Worm (Caenorhabditis elegans) whole organism, late embryonic: ENCODE measurements around the gene ecps-1.

Source experiments
- C08G9.2 ChIP-seq: sonication (generic microtip); optimal IDR thresholded peaks from 2 replicates; lab custom pipeline; 2016; ENCODE audit warnings: mild to moderate bottlenecking, missing genetic modification characterization, moderate library complexity, missing compliant biosample characterization
- F13H6.1 ChIP-seq: sonication (generic microtip); optimal IDR thresholded peaks from 2 replicates; lab custom pipeline; 2016; ENCODE audit warnings: missing genetic modification characterization, missing compliant biosample characterization
- K02D7.2 ChIP-seq: sonication (generic microtip); optimal IDR thresholded peaks from 2 replicates; lab custom pipeline; 2017; ENCODE audit warnings: mild to moderate bottlenecking, missing genetic modification characterization, missing compliant biosample characterization
- ama-1 ChIP-seq: fragments of 150-350 bp; optimal IDR thresholded peaks from 2 replicates; lab custom pipeline; 2014
- ceh-14 ChIP-seq: sonication (generic microtip); optimal IDR thresholded peaks from 2 replicates; lab custom pipeline; 2016; ENCODE audit warnings: missing genotype, missing genetic modification characterization, missing compliant biosample characterization
- ceh-18 ChIP-seq: sonication (generic microtip); optimal IDR thresholded peaks from 2 replicates; lab custom pipeline; 2016; ENCODE audit warnings: missing genetic modification characterization, missing compliant biosample characterization
- ceh-19 ChIP-seq: fragments of 200-800 bp; sonication (Bioruptor generic); optimal IDR thresholded peaks from 2 replicates; lab custom pipeline; 2018; ENCODE audit warnings: mild to moderate bottlenecking, missing genetic modification characterization, missing compliant biosample characterization
- ceh-2 ChIP-seq: sonication (generic microtip); optimal IDR thresholded peaks from 2 replicates; lab custom pipeline; 2016; ENCODE audit warnings: missing genotype, missing genetic modification characterization, missing compliant biosample characterization
- ceh-22 ChIP-seq: sonication (generic microtip); optimal IDR thresholded peaks from 2 replicates; lab custom pipeline; 2017; ENCODE audit warnings: missing biosample characterization, missing genetic modification characterization
- ceh-24 ChIP-seq: sonication (generic microtip); optimal IDR thresholded peaks from 2 replicates; lab custom pipeline; 2016; ENCODE audit warnings: mild to moderate bottlenecking, missing genetic modification characterization, missing compliant biosample characterization
- ceh-30 ChIP-seq: fragments of 150-350 bp; optimal IDR thresholded peaks from 2 replicates; lab custom pipeline; 2014; ENCODE audit warnings: missing biosample characterization, missing genetic modification characterization
- ceh-31 ChIP-seq: sonication (generic microtip); optimal IDR thresholded peaks from 2 replicates; lab custom pipeline; 2016; ENCODE audit warnings: missing genetic modification characterization, missing compliant biosample characterization
- ceh-9 ChIP-seq: sonication (generic microtip); optimal IDR thresholded peaks from 2 replicates; lab custom pipeline; 2016; ENCODE audit warnings: mild to moderate bottlenecking, missing genetic modification characterization, inconsistent platforms, missing compliant biosample characterization
- dve-1 ChIP-seq: sonication (generic microtip); optimal IDR thresholded peaks from 2 replicates; lab custom pipeline; 2017; ENCODE audit warnings: antibody characterized with exemption, mild to moderate bottlenecking, missing genetic modification characterization, missing compliant biosample characterization
- elt-2 ChIP-seq: sonication (generic microtip); optimal IDR thresholded peaks from 2 replicates; lab custom pipeline; 2016; ENCODE audit warnings: missing genetic modification reagents, missing genetic modification characterization, missing compliant biosample characterization
- elt-4 ChIP-seq: sonication (generic microtip); optimal IDR thresholded peaks from 2 replicates; lab custom pipeline; 2016; ENCODE audit warnings: missing genetic modification characterization, missing compliant biosample characterization
- eyg-1 ChIP-seq: sonication (generic microtip); optimal IDR thresholded peaks from 2 replicates; lab custom pipeline; 2016; ENCODE audit warnings: missing genotype, missing genetic modification characterization, missing compliant biosample characterization
- fax-1 ChIP-seq: sonication (generic microtip); optimal IDR thresholded peaks from 2 replicates; lab custom pipeline; 2016; ENCODE audit warnings: missing genotype, missing genetic modification characterization, missing compliant biosample characterization
- fkh-10 ChIP-seq: fragments of 150-350 bp; optimal IDR thresholded peaks from 2 replicates; lab custom pipeline; 2014; ENCODE audit warnings: missing biosample characterization, missing genetic modification reagents, missing genetic modification characterization
- hlh-13 ChIP-seq: fragments of 200-800 bp; sonication (Bioruptor generic); optimal IDR thresholded peaks from 2 replicates; lab custom pipeline; 2018; ENCODE audit warnings: mild to moderate bottlenecking, missing genetic modification characterization, missing compliant biosample characterization
- hlh-15 ChIP-seq: sonication (generic microtip); optimal IDR thresholded peaks from 2 replicates; lab custom pipeline; 2016; ENCODE audit warnings: missing genetic modification characterization, missing compliant biosample characterization
- hlh-6 ChIP-seq: sonication (generic microtip); optimal IDR thresholded peaks from 2 replicates; lab custom pipeline; 2016; ENCODE audit warnings: missing genotype, missing genetic modification characterization, missing compliant biosample characterization
- lim-6 ChIP-seq: sonication (generic microtip); optimal IDR thresholded peaks from 2 replicates; lab custom pipeline; 2016; ENCODE audit warnings: missing genetic modification characterization, missing compliant biosample characterization
- lin-11 ChIP-seq: fragments of 200-800 bp; sonication (Bioruptor generic); optimal IDR thresholded peaks from 2 replicates; lab custom pipeline; 2018; ENCODE audit warnings: mild to moderate bottlenecking, missing genetic modification characterization, missing compliant biosample characterization
- madf-2 ChIP-seq: sonication (generic microtip); optimal IDR thresholded peaks from 2 replicates; lab custom pipeline; 2017; ENCODE audit warnings: missing genetic modification characterization, missing compliant biosample characterization
- mec-3 ChIP-seq: sonication (generic microtip); optimal IDR thresholded peaks from 2 replicates; lab custom pipeline; 2016; ENCODE audit warnings: borderline replicate concordance, missing genetic modification characterization, missing compliant biosample characterization
- nfya-1 ChIP-seq: sonication (generic microtip); optimal IDR thresholded peaks from 2 replicates; lab custom pipeline; 2017; ENCODE audit warnings: missing genetic modification characterization, mild to moderate bottlenecking, missing compliant biosample characterization, antibody characterized with exemption, moderate library complexity
- nhr-11 ChIP-seq: fragments of 150-350 bp; optimal IDR thresholded peaks from 2 replicates; lab custom pipeline; 2014; ENCODE audit warnings: missing biosample characterization, missing genetic modification characterization
- pat-9 ChIP-seq: fragments of 200-800 bp; sonication (Bioruptor generic); optimal IDR thresholded peaks from 2 replicates; lab custom pipeline; 2018; ENCODE audit warnings: mild to moderate bottlenecking, missing genetic modification characterization, moderate library complexity, missing compliant biosample characterization
- pax-1 ChIP-seq: fragments of 150-350 bp; optimal IDR thresholded peaks from 2 replicates; lab custom pipeline; 2014; ENCODE audit warnings: missing biosample characterization, missing genetic modification characterization
- pqm-1 ChIP-seq: sonication (generic microtip); optimal IDR thresholded peaks from 2 replicates; lab custom pipeline; 2016; ENCODE audit warnings: missing genetic modification characterization, missing compliant biosample characterization
- pros-1 ChIP-seq: fragments of 150-350 bp; optimal IDR thresholded peaks from 2 replicates; lab custom pipeline; 2014; ENCODE audit warnings: missing biosample characterization, missing genetic modification reagents, missing genetic modification characterization
- ref-2 ChIP-seq: sonication (generic microtip); optimal IDR thresholded peaks from 2 replicates; lab custom pipeline; 2016; ENCODE audit warnings: missing genetic modification characterization, missing compliant biosample characterization
- sdc-2 ChIP-seq: sonication (generic microtip); optimal IDR thresholded peaks from 2 replicates; lab custom pipeline; 2016; ENCODE audit warnings: missing genotype, missing genetic modification characterization, missing compliant biosample characterization
- sox-2 ChIP-seq: fragments of 200-800 bp; sonication (Bioruptor generic); IDR thresholded peaks from 2 replicates; pipeline ENCODE4 v1.3.6; 2022; ENCODE audit warnings: missing genetic modification reagents, missing genetic modification characterization, missing compliant biosample characterization
- sox-4 ChIP-seq: sonication (generic microtip); optimal IDR thresholded peaks from 2 replicates; lab custom pipeline; 2017; ENCODE audit warnings: mild to moderate bottlenecking, missing genetic modification characterization, inconsistent platforms, missing compliant biosample characterization
- syd-9 ChIP-seq: sonication (generic microtip); optimal IDR thresholded peaks from 2 replicates; lab custom pipeline; 2016; ENCODE audit warnings: mild to moderate bottlenecking, missing genetic modification characterization, moderate library complexity, missing compliant biosample characterization
- tbx-7 ChIP-seq: sonication (generic microtip); optimal IDR thresholded peaks from 2 replicates; lab custom pipeline; 2016; ENCODE audit warnings: missing genotype, missing genetic modification characterization, missing compliant biosample characterization
- ttx-3 ChIP-seq: sonication (generic microtip); optimal IDR thresholded peaks from 2 replicates; lab custom pipeline; 2016; ENCODE audit warnings: missing genetic modification reagents, missing genetic modification characterization, missing compliant biosample characterization
- unc-3 ChIP-seq, 2 experiments: fragments of 200-800 bp in 1 of 2; sonication (Bioruptor generic) in 1 of 2; sonication (generic microtip) in 1 of 2; conservative IDR thresholded peaks in 1 of 2; optimal IDR thresholded peaks in 1 of 2; 2 replicates each; pipeline versions ENCODE4 v1.3.6 to Lab custom; 2016 to 2022; ENCODE audit warnings: missing compliant biosample characterization in 2 of 2, missing genetic modification characterization in 2 of 2, missing genetic modification reagents in 1 of 2
- unc-42 ChIP-seq: sonication (generic microtip); optimal IDR thresholded peaks from 2 replicates; lab custom pipeline; 2016; ENCODE audit warnings: missing genotype, missing genetic modification characterization, missing compliant biosample characterization
- unc-55 ChIP-seq: sonication (generic microtip); optimal IDR thresholded peaks from 2 replicates; lab custom pipeline; 2017; ENCODE audit warnings: missing biosample characterization, missing genetic modification reagents, missing genetic modification characterization
- zip-5 ChIP-seq: sonication (generic microtip); optimal IDR thresholded peaks from 2 replicates; lab custom pipeline; 2016; ENCODE audit warnings: missing genetic modification characterization, missing compliant biosample characterization

ecps-1 gene

ce11 chrIII:10461164-10461546, 804 bp upstream of the ecps-1 start, which contains the start of gene atx-2 (continued):
- peak; percentile 98 for TF ChIP-seq ceh-19
- peak; percentile 81 for TF ChIP-seq nhr-11 (tag; lab: Kevin White, UChicago)
- TF ChIP-seq pqm-1 (tag; lab: Kevin White, UChicago) = peak; percentile 92
- TF ChIP-seq eyg-1 (tag; lab: Kevin White, UChicago) = peak; percentile 98
- peak; percentile 48 for TF ChIP-seq unc-55
- TF ChIP-seq mec-3 (tag; lab: Kevin White, UChicago) = peak; percentile 96
- peak; percentile 98 for TF ChIP-seq nfya-1
- peak; percentile 98 for TF ChIP-seq hlh-6 (tag; lab: Kevin White, UChicago)
- TF ChIP-seq zip-5 (tag; lab: Kevin White, UChicago) = peak; percentile 95
- peak; percentile 93 for TF ChIP-seq ceh-24 (tag; lab: Kevin White, UChicago)
- TF ChIP-seq unc-42 = peak; percentile 84
- TF ChIP-seq elt-4 (tag; lab: Kevin White, UChicago) = peak; percentile 96
- TF ChIP-seq madf-2 = peak; percentile 96
- peak; percentile 98 for TF ChIP-seq ceh-22 (tag; lab: Kevin White, UChicago)
- peak; percentile 95 for TF ChIP-seq C08G9.2 (tag; lab: Kevin White, UChicago)
- TF ChIP-seq K02D7.2 (tag; lab: Kevin White, UChicago) = peak; percentile 98
- TF ChIP-seq ceh-18 (tag; lab: Kevin White, UChicago) = peak; percentile 94
- TF ChIP-seq pros-1 (tag; lab: Kevin White, UChicago) = peak; percentile 22
- TF ChIP-seq pat-9 (tag; lab: Kevin White, UChicago) = peak; percentile 98
- peak; percentile 99 for TF ChIP-seq sox-4
- peak; percentile 94 for TF ChIP-seq lin-11 (tag; lab: Kevin White, UChicago)
- TF ChIP-seq ceh-2 (tag; lab: Kevin White, UChicago) = peak; percentile 97
- peak; percentile 99 for TF ChIP-seq ceh-31 (tag; lab: Kevin White, UChicago)
- peak; percentile 97 for TF ChIP-seq F13H6.1 (tag; lab: Kevin White, UChicago)
- TF ChIP-seq ref-2 (tag; lab: Kevin White, UChicago) = peak; percentile 99
- peak; percentile 94 for TF ChIP-seq sox-2
- TF ChIP-seq dve-1 (tag; lab: Kevin White, UChicago) = peak; percentile 78

ce11 chrIII:10451012-10451411, 9.3 kb downstream of the ecps-1 start, which contains the start of gene H04D03.4:
Gene H04D03.4 (minus strand): TSS chrIII:10451112.
- TF ChIP-seq lim-6 (no peak), hlh-13 (no peak), zip-5 (tag; lab: Kevin White, UChicago) (no peak), nhr-11 (tag; lab: Kevin White, UChicago) (no peak), elt-2 (tag; lab: Kevin White, UChicago) (no peak), tbx-7 (tag; lab: Kevin White, UChicago) (no peak), unc-3 (GFP tag; conservative IDR thresholded peaks at IDR 0.05; lab: Robert Waterston, UW) (no peak), unc-3 (tag; optimal IDR thresholded peaks at IDR 0.05; lab: Kevin White, UChicago) (no peak), pros-1 (tag; lab: Kevin White, UChicago) (no peak), sdc-2 (tag; lab: Kevin White, UChicago) (no peak), unc-55 (no peak)

ce11 chrIII:10446730-10447129, 13.6 kb downstream of the ecps-1 start, which contains the start of gene H04D03.7:
Gene H04D03.7 (minus strand): TSS chrIII:10446830.
- TF ChIP-seq ceh-9 (tag; lab: Kevin White, UChicago) = no peak
- TF ChIP-seq ttx-3 (tag; lab: Kevin White, UChicago) = no peak
- no peak for TF ChIP-seq fax-1 (tag; lab: Kevin White, UChicago)
- TF ChIP-seq unc-3 (GFP tag; conservative IDR thresholded peaks at IDR 0.05; lab: Robert Waterston, UW) = no peak
- no peak for TF ChIP-seq unc-3 (tag; optimal IDR thresholded peaks at IDR 0.05; lab: Kevin White, UChicago)
- no peak for TF ChIP-seq syd-9 (tag; lab: Kevin White, UChicago)
- no peak for TF ChIP-seq hlh-15 (tag; lab: Kevin White, UChicago)
- TF ChIP-seq pax-1 (tag; lab: Kevin White, UChicago) = no peak
- TF ChIP-seq sox-2 = no peak
- TF ChIP-seq ceh-30 (tag; lab: Kevin White, UChicago) = no peak
- TF ChIP-seq ceh-19 = no peak
- TF ChIP-seq fkh-10 (GFP tag; lab: Kevin White, UChicago) = no peak
- no peak for TF ChIP-seq ceh-14 (tag; lab: Kevin White, UChicago)
- TF ChIP-seq ama-1 (lab: Kevin White, UChicago) = no peak
- no peak for TF ChIP-seq elt-2 (tag; lab: Kevin White, UChicago)
- no peak for TF ChIP-seq nhr-11 (tag; lab: Kevin White, UChicago)
